Worm (Caenorhabditis elegans): ENCODE results near the gene Y51H4A.938.
"Not testable (repeated sequence)": the region's sequence is repeated elsewhere in the genome, so short reads cannot be mapped to it uniquely, and the experiment has no call there.

ce11 chrIV:16463932-16464331, 17.1 kb upstream of the Y51H4A.938 start:
- not testable (repeated sequence) for TF ChIP-seq hmbx-1 (tag; optimal IDR thresholded peaks at IDR 0.05); hmg-4 (GFP tag; optimal IDR thresholded peaks at IDR 0.05); flt-1 (GFP tag; IDR thresholded peaks at IDR 0.05); scrt-1 (GFP tag; IDR thresholded peaks at IDR 0.05); ceh-36 (tag; optimal IDR thresholded peaks at IDR 0.05); ets-7 (tag; optimal IDR thresholded peaks at IDR 0.05); ama-1 (optimal IDR thresholded peaks at IDR 0.05)

Measured in whole organism, early embryonic.